Worm (Caenorhabditis elegans) whole organism, young adult: Measurements from ENCODE around the gene grk-2.
"Not testable (repeated sequence)": the region's sequence is repeated elsewhere in the genome, so short reads cannot be mapped to it uniquely, and the experiment has no call there.

Experiments used
- F37B4.10 ChIP-seq: fragments of 200-800 bp; sonication (Bioruptor generic); IDR thresholded peaks from 2 replicates; pipeline ENCODE4 v1.3.6; 2022; ENCODE audit warnings: missing genetic modification characterization, missing compliant biosample characterization
- ZK185.1 ChIP-seq: sonication (generic microtip); optimal IDR thresholded peaks from 2 replicates; lab custom pipeline; 2016; ENCODE audit warnings: mild to moderate bottlenecking, missing genetic modification characterization, missing compliant biosample characterization; ENCODE audit not compliant: poor library complexity, severe bottlenecking
- ceh-27 ChIP-seq: fragments of 200-800 bp; sonication (Bioruptor generic); optimal IDR thresholded peaks from 2 replicates; lab custom pipeline; 2018; ENCODE audit warnings: mild to moderate bottlenecking, missing genetic modification characterization, moderate library complexity, missing compliant biosample characterization
- madf-3 ChIP-seq: fragments of 200-800 bp; sonication (Bioruptor generic); IDR thresholded peaks from 2 replicates; pipeline ENCODE4 v1.3.6; 2022; ENCODE audit warnings: missing genetic modification reagents, missing genetic modification characterization, missing compliant biosample characterization
- nhr-120 ChIP-seq: fragments of 200-800 bp; sonication (Bioruptor generic); IDR thresholded peaks from 2 replicates; pipeline ENCODE4 v1.3.6; 2022; ENCODE audit warnings: missing genetic modification characterization, missing compliant biosample characterization
- snpc-4 ChIP-seq, 5 experiments: fragments of 150-350 bp in 1 of 5; sonication (generic microtip) in 4 of 5; optimal IDR thresholded peaks; 2 replicates each; lab custom pipeline; 2014 to 2018; ENCODE audit warnings: missing genetic modification characterization in 5 of 5, missing biosample characterization in 3 of 5, antibody characterized with exemption in 2 of 5, mild to moderate bottlenecking in 2 of 5, missing compliant biosample characterization in 2 of 5, missing genotype in 2 of 5, moderate library complexity in 2 of 5, missing genetic modification reagents in 1 of 5
- unc-62 ChIP-seq: fragments of 150-350 bp; optimal IDR thresholded peaks from 2 replicates; lab custom pipeline; 2014; ENCODE audit warnings: missing biosample characterization, missing genetic modification reagents, missing genetic modification characterization
- zim-3 ChIP-seq: sonication (generic microtip); optimal IDR thresholded peaks from 2 replicates; lab custom pipeline; 2017; ENCODE audit warnings: mild to moderate bottlenecking, missing genetic modification characterization, moderate library complexity, missing compliant biosample characterization

DNA sequence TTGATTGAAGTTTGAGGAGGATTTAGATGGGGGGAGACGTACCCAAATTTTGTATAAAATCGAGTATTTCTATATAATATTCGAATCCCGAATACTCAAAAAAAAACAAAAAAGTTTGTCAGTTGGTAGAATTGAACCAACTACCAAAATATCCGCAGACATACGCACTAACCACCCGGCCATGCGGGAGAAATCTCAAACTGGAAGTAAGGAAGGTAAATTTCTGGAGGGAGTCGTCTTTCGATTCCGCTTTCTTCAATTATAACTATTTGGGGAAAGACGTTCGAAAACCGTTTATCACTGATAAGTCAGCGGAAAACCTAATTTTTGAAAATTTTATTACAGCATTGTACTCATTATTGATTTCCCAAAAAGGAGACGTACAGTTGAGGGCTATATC, 47.0 kb upstream of the grk-2 start:
- TF ChIP-seq zim-3 (tag; lab: Kevin White, UChicago); snpc-4 (GFP tag; optimal IDR thresholded peaks at IDR 0.05; lab: Kevin White, UChicago); snpc-4 (tag; optimal IDR thresholded peaks at IDR 0.05; lab: Kevin White, UChicago); unc-62 (GFP tag; lab: Kevin White, UChicago); ceh-27; F37B4.10 (GFP tag; lab: Robert Waterston, UW); nhr-120 (GFP tag; lab: Robert Waterston, UW); ZK185.1 (tag; lab: Kevin White, UChicago); madf-3 (GFP tag; lab: Robert Waterston, UW): not testable (repeated sequence)
